Worm (Caenorhabditis elegans): ENCODE measurements around the gene C46E10.1.

- TF ChIP-seq pha-4 (tag; optimal IDR thresholded peaks at IDR 0.05): no peak
- TF ChIP-seq ztf-11 (tag; optimal IDR thresholded peaks at IDR 0.05): no peak
- no peak for TF ChIP-seq mep-1 (tag; optimal IDR thresholded peaks at IDR 0.05)
Measured at ce11 chrII:3771640-3772039, 47.6 kb downstream of the C46E10.1 start.
